Fruit fly (Drosophila melanogaster) whole organism, adult: ENCODE results near the gene shtd.

Experiments used
- CG11617 ChIP-seq: fragments of 200-800 bp; sonication (Bioruptor generic); optimal IDR thresholded peaks from 2 replicates; lab custom pipeline; 2017; ENCODE audit warnings: mild to moderate bottlenecking, missing biosample characterization, missing genetic modification reagents, missing genetic modification characterization
- CG12768 ChIP-seq: fragments of 200-800 bp; sonication (Bioruptor generic); optimal IDR thresholded peaks from 2 replicates; lab custom pipeline; 2017; ENCODE audit warnings: missing biosample characterization, missing genetic modification characterization, mild to moderate bottlenecking, moderate library complexity, missing genetic modification reagents
- CG14711 ChIP-seq: fragments of 200-800 bp; sonication (Bioruptor generic); optimal IDR thresholded peaks from 2 replicates; lab custom pipeline; 2018; ENCODE audit warnings: missing biosample characterization, mild to moderate bottlenecking, missing genetic modification characterization, moderate library complexity
- CG1620 ChIP-seq: fragments of 200-800 bp; sonication (Bioruptor generic); optimal IDR thresholded peaks from 2 replicates; lab custom pipeline; 2016; ENCODE audit warnings: missing biosample characterization, missing genetic modification characterization
- CG5204 ChIP-seq: fragments of 200-800 bp; sonication (Bioruptor generic); optimal IDR thresholded peaks from 2 replicates; lab custom pipeline; 2016; ENCODE audit warnings: missing biosample characterization, missing genetic modification characterization
- CG7101 ChIP-seq: fragments of 200-800 bp; sonication (Bioruptor generic); optimal IDR thresholded peaks from 2 replicates; lab custom pipeline; 2018; ENCODE audit warnings: missing biosample characterization, mild to moderate bottlenecking, missing genetic modification characterization, moderate library complexity
- Clk ChIP-seq: fragments of 200-800 bp; sonication (Bioruptor generic); optimal IDR thresholded peaks from 2 replicates; lab custom pipeline; 2017; ENCODE audit warnings: missing biosample characterization, missing genetic modification characterization
- Crg-1 ChIP-seq: fragments of 200-800 bp; sonication (Bioruptor generic); optimal IDR thresholded peaks from 2 replicates; lab custom pipeline; 2016; ENCODE audit warnings: missing biosample characterization, missing genetic modification characterization
- Hr96 ChIP-seq: fragments of 200-800 bp; sonication (Bioruptor generic); optimal IDR thresholded peaks from 2 replicates; lab custom pipeline; 2016; ENCODE audit warnings: missing biosample characterization, missing genetic modification characterization
- bab1 ChIP-seq: fragments of 200-800 bp; sonication (Bioruptor generic); optimal IDR thresholded peaks from 3 replicates; lab custom pipeline; 2019; ENCODE audit warnings: missing biosample characterization, mild to moderate bottlenecking, missing genetic modification characterization, moderate library complexity
- cic ChIP-seq: fragments of 200-800 bp; sonication (Bioruptor generic); optimal IDR thresholded peaks from 2 replicates; lab custom pipeline; 2017; ENCODE audit warnings: missing biosample characterization, mild to moderate bottlenecking, missing genetic modification characterization, moderate library complexity
- cnc ChIP-seq, 2 experiments: fragments of >200 bp; optimal IDR thresholded peaks; 2 replicates each; lab custom pipeline; 2017
- tj ChIP-seq: fragments of 200-800 bp; sonication (Bioruptor generic); optimal IDR thresholded peaks from 3 replicates; lab custom pipeline; 2017; ENCODE audit warnings: missing biosample characterization, mild to moderate bottlenecking, missing genetic modification characterization, moderate library complexity
- toe ChIP-seq: fragments of 200-800 bp; sonication (Bioruptor generic); optimal IDR thresholded peaks from 2 replicates; lab custom pipeline; 2016; ENCODE audit warnings: missing biosample characterization, missing genetic modification characterization

DNA sequence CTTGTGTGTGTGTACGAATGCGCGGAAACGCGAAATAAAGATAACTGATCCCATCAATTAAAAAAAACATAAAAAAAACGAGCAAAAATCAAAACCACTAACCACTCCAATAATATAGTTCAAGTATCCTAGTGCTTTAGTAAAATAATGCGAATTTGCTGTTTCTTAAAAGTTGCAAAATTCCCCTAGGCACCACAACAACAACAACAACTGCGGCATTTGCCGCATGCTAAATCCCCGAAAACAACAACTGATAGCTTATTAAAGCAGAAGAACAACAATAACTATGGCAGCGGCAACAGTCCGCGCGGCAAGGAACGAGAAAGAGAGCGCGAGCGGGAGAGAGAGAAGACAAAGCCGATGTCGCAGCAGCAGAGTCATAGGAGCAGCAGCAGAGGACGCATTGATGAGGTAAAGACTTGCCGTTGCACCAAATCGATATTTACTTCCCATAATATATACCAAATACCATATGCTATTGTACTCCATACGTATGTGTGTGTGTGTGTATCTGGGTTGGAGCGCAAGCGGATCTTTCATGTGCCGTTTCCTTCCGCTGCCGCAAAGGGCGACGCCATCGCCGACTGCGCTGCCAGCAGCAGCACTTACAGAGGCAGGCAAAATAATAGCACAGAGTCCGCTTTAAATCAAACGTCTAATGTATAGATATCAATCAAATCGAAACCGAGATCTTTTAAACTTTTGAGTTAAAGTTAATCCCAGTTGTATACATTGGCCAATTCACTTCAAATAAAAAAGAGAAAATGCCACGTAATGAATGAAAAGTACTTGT, 21.0 kb upstream of the shtd start:
- TF ChIP-seq toe (GFP tag; lab: Kevin White, UChicago) (no peak), cnc (optimal IDR thresholded peaks at IDR 0.05; lab: Kevin White, UChicago) (no peak), cic (GFP tag; lab: Kevin White, UChicago) (no peak), CG11617 (GFP tag; lab: Kevin White, UChicago) (no peak), CG7101 (tag; lab: Kevin White, UChicago) (no peak), CG12768 (GFP tag; lab: Kevin White, UChicago) (no peak), CG1620 (no peak), Crg-1 (no peak), tj (GFP tag; lab: Kevin White, UChicago) (no peak), bab1 (GFP tag; lab: Kevin White, UChicago) (no peak), Clk (GFP tag; lab: Kevin White, UChicago) (no peak), CG14711 (tag; lab: Kevin White, UChicago) (no peak), Hr96 (GFP tag; lab: Kevin White, UChicago) (no peak), CG5204 (no peak)
